Comparison of ENCODE assay signal across 6 fruit fly cellular contexts in genomic region chr3L:749199-749538, dm6.
TF ChIP-seq lines count a peak whose summit lies in the region.

TSS of gene emc (plus strand) at chr3L:749400.

- TF ChIP-seq CTCF in whole organism, embryonic (GFP tag; optimal IDR thresholded peaks at IDR 0.05; lab: Kevin White, UChicago) = no peak

TF ChIP-seq in whole organism, 6 proteins besides CTCF, POLR2A, EP300 and RAD21:
- TF ChIP-seq EcR (GFP tag; optimal IDR thresholded peaks at IDR 0.05; lab: Kevin White, UChicago) (no peak), pan (optimal IDR thresholded peaks at IDR 0.05; lab: Kevin White, UChicago) (no peak), Dll (optimal IDR thresholded peaks at IDR 0.05; lab: Kevin White, UChicago) (peak; percentile 10)

TF ChIP-seq in whole organism, adult, 20 proteins besides CTCF, POLR2A, EP300 and RAD21 (continues in another document):
- peak; percentile 94 for TF ChIP-seq Mnt (GFP tag; optimal IDR thresholded peaks at IDR 0.05; lab: Kevin White, UChicago)
- no peak for TF ChIP-seq cnc (optimal IDR thresholded peaks at IDR 0.05; lab: Kevin White, UChicago)
- no peak for TF ChIP-seq Clk (GFP tag; optimal IDR thresholded peaks at IDR 0.05; lab: Kevin White, UChicago)
- peak; percentile 57 for TF ChIP-seq ovo (GFP tag; optimal IDR thresholded peaks at IDR 0.05; lab: Kevin White, UChicago)
- peak; percentile 39 for TF ChIP-seq toe (GFP tag; optimal IDR thresholded peaks at IDR 0.05; lab: Kevin White, UChicago)
- TF ChIP-seq CG33017 (tag; optimal IDR thresholded peaks at IDR 0.05; lab: Kevin White, UChicago) = peak; percentile 81
- TF ChIP-seq Crg-1 (GFP tag; optimal IDR thresholded peaks at IDR 0.05; lab: Kevin White, UChicago) = peak; percentile 60
- TF ChIP-seq Hr96 (GFP tag; optimal IDR thresholded peaks at IDR 0.05; lab: Kevin White, UChicago) = peak; percentile 66
- TF ChIP-seq CG11617 (GFP tag; optimal IDR thresholded peaks at IDR 0.05; lab: Kevin White, UChicago) = peak; percentile 65
- peak; percentile 47 for TF ChIP-seq tj (GFP tag; optimal IDR thresholded peaks at IDR 0.05; lab: Kevin White, UChicago)
- TF ChIP-seq kay (GFP tag; lab: Kevin White, UChicago; ENCODE audit: borderline replicate concordance) = peak; percentile 79
- TF ChIP-seq bab1 (GFP tag; optimal IDR thresholded peaks at IDR 0.05; lab: Kevin White, UChicago) = peak; percentile 76
- peak; percentile 31 for TF ChIP-seq CG7045 (GFP tag; optimal IDR thresholded peaks at IDR 0.05; lab: Kevin White, UChicago)
- peak; percentile 52 for TF ChIP-seq CG14711 (tag; optimal IDR thresholded peaks at IDR 0.05; lab: Kevin White, UChicago)
- TF ChIP-seq cic (GFP tag; optimal IDR thresholded peaks at IDR 0.05; lab: Kevin White, UChicago) = peak; percentile 75
- peak; percentile 99 for TF ChIP-seq pad (GFP tag; optimal IDR thresholded peaks at IDR 0.05; lab: Kevin White, UChicago)
- TF ChIP-seq CG12768 (GFP tag; optimal IDR thresholded peaks at IDR 0.05; lab: Kevin White, UChicago) = peak; percentile 77

TF ChIP-seq in whole organism, embryonic, 481 proteins besides CTCF, POLR2A, EP300 and RAD21 (continues in another document):
- TF ChIP-seq MESR4 (GFP tag; optimal IDR thresholded peaks at IDR 0.05; lab: Kevin White, UChicago) (peak; percentile 4), gcm2 (GFP tag; optimal IDR thresholded peaks at IDR 0.05; lab: Kevin White, UChicago) (no peak), CG2889 (GFP tag; IDR thresholded peaks at IDR 0.05; lab: Robert Waterston, UW) (no peak), Kr (GFP tag; optimal IDR thresholded peaks at IDR 0.05; lab: Kevin White, UChicago) (no peak), Pdp1 (GFP tag; optimal IDR thresholded peaks at IDR 0.05; lab: Kevin White, UChicago) (peak; percentile 30 to 36), Dip3 (GFP tag; optimal IDR thresholded peaks at IDR 0.05; lab: Kevin White, UChicago) (no peak), ewg (GFP tag; optimal IDR thresholded peaks at IDR 0.05; lab: Kevin White, UChicago) (peak; percentile 10), Lim3 (GFP tag; IDR thresholded peaks at IDR 0.05; lab: Robert Waterston, UW) (no peak), TFAM (GFP tag; optimal IDR thresholded peaks at IDR 0.05; lab: Kevin White, UChicago) (no peak), Elba2 (GFP tag; optimal IDR thresholded peaks at IDR 0.05; lab: Kevin White, UChicago) (no peak), Nf-YA (GFP tag; IDR thresholded peaks at IDR 0.05; lab: Robert Waterston, UW) (peak; percentile 62; the same call in 1 of the 2 replicates), CG8924 (tag; optimal IDR thresholded peaks at IDR 0.05; lab: Kevin White, UChicago) (peak; percentile 45), unpg (GFP tag; optimal IDR thresholded peaks at IDR 0.05; lab: Kevin White, UChicago) (peak; percentile 48), Rx (GFP tag; IDR thresholded peaks at IDR 0.05; lab: Robert Waterston, UW) (no peak), CG13775 (GFP tag; optimal IDR thresholded peaks at IDR 0.05; lab: Kevin White, UChicago) (peak; percentile 13), CG11504 (tag; optimal IDR thresholded peaks at IDR 0.05; lab: Kevin White, UChicago) (peak; percentile 40), CG7357 (GFP tag; IDR thresholded peaks at IDR 0.05; lab: Robert Waterston, UW) (no peak), trh (GFP tag; optimal IDR thresholded peaks at IDR 0.05; lab: Kevin White, UChicago) (no peak), CG13624 (GFP tag; optimal IDR thresholded peaks at IDR 0.05; lab: Kevin White, UChicago) (peak; percentile 57)

TF ChIP-seq in whole organism, prepupa, 60 proteins besides CTCF, POLR2A, EP300 and RAD21 (continues in another document):
- TF ChIP-seq ss (GFP tag; optimal IDR thresholded peaks at IDR 0.05; lab: Kevin White, UChicago) (peak; percentile 58 to 67), CG15336 (GFP tag; IDR thresholded peaks at IDR 0.05; lab: Robert Waterston, UW) (0 out of 2 replicates have a peak, but pooled peaks have one; percentile 21), CG11762 (GFP tag; optimal IDR thresholded peaks at IDR 0.05; lab: Kevin White, UChicago; ENCODE audit: insufficient read depth) (no peak), dac (GFP tag; optimal IDR thresholded peaks at IDR 0.05; lab: Kevin White, UChicago) (no peak), CG6163 (GFP tag; IDR thresholded peaks at IDR 0.05; lab: Robert Waterston, UW) (peak; percentile 78; the same call in 2 of the 3 replicates), vri (GFP tag; optimal IDR thresholded peaks at IDR 0.05; lab: Kevin White, UChicago) (peak; percentile 81), achi (GFP tag; optimal IDR thresholded peaks at IDR 0.05; lab: Kevin White, UChicago) (peak; percentile 46), CG1621 (tag; optimal IDR thresholded peaks at IDR 0.05; lab: Kevin White, UChicago) (peak; percentile 65), CG6854 (GFP tag; optimal IDR thresholded peaks at IDR 0.05; lab: Kevin White, UChicago) (peak; percentile 90), CG3919 (GFP tag; optimal IDR thresholded peaks at IDR 0.05; lab: Kevin White, UChicago) (peak; percentile 68), Smox (GFP tag; optimal IDR thresholded peaks at IDR 0.05; lab: Kevin White, UChicago) (peak; percentile 11), spab (GFP tag; optimal IDR thresholded peaks at IDR 0.05; lab: Kevin White, UChicago) (peak; percentile 17), Sox14 (GFP tag; optimal IDR thresholded peaks at IDR 0.05; lab: Kevin White, UChicago) (peak; percentile 71), svp (GFP tag; lab: Kevin White, UChicago) (peak; percentile 79), cyc (GFP tag; optimal IDR thresholded peaks at IDR 0.05; lab: Kevin White, UChicago) (no peak), CG31627 (GFP tag; optimal IDR thresholded peaks at IDR 0.05; lab: Kevin White, UChicago) (no peak), Ets21C (GFP tag; optimal IDR thresholded peaks at IDR 0.05; lab: Kevin White, UChicago) (no peak), CG8319 (GFP tag; optimal IDR thresholded peaks at IDR 0.05; lab: Kevin White, UChicago) (no peak)

TF ChIP-seq in whole organism, pupa, 21 proteins besides CTCF, POLR2A, EP300 and RAD21:
- TF ChIP-seq CG8301 (tag; optimal IDR thresholded peaks at IDR 0.05; lab: Kevin White, UChicago) (no peak), CG9948 (tag; optimal IDR thresholded peaks at IDR 0.05; lab: Kevin White, UChicago) (no peak), Pif1B (GFP tag; optimal IDR thresholded peaks at IDR 0.05; lab: Kevin White, UChicago) (peak; percentile 79), CG32121 (GFP tag; IDR thresholded peaks at IDR 0.05; lab: Robert Waterston, UW) (peak; percentile 54), CG15710 (tag; optimal IDR thresholded peaks at IDR 0.05; lab: Kevin White, UChicago) (peak; percentile 28), Ets98B (GFP tag; IDR thresholded peaks at IDR 0.05; lab: Robert Waterston, UW) (peak; percentile 74; the same call in 1 of the 2 replicates), D1 (tag; optimal IDR thresholded peaks at IDR 0.05; lab: Kevin White, UChicago) (no peak), CG17806 (tag; optimal IDR thresholded peaks at IDR 0.05; lab: Kevin White, UChicago) (no peak), EcR (GFP tag; optimal IDR thresholded peaks at IDR 0.05; lab: Kevin White, UChicago) (peak; percentile 52), CG13204 (GFP tag; optimal IDR thresholded peaks at IDR 0.05; lab: Kevin White, UChicago) (peak; percentile 77), CG14655 (GFP tag; optimal IDR thresholded peaks at IDR 0.05; lab: Kevin White, UChicago) (no peak), CG8159 (tag; optimal IDR thresholded peaks at IDR 0.05; lab: Kevin White, UChicago) (peak; percentile 26), Pif1A (GFP tag; optimal IDR thresholded peaks at IDR 0.05; lab: Kevin White, UChicago) (peak; percentile 55), CG4496 (GFP tag; IDR thresholded peaks at IDR 0.05; lab: Robert Waterston, UW) (peak; percentile 86), CG12605 (GFP tag; IDR thresholded peaks at IDR 0.05; lab: Robert Waterston, UW) (peak; percentile 85), CG34367 (tag; optimal IDR thresholded peaks at IDR 0.05; lab: Kevin White, UChicago) (peak; percentile 21), rn (GFP tag; IDR thresholded peaks at IDR 0.05; lab: Robert Waterston, UW) (no peak), Snoo (tag; optimal IDR thresholded peaks at IDR 0.05; lab: Kevin White, UChicago) (peak; percentile 67), fd96Ca (GFP tag; IDR thresholded peaks at IDR 0.05; lab: Robert Waterston, UW) (peak; percentile 64; the same call in 2 of the 3 replicates), CG10348 (GFP tag; IDR thresholded peaks at IDR 0.05; lab: Robert Waterston, UW) (no peak), gl (tag; optimal IDR thresholded peaks at IDR 0.05; lab: Kevin White, UChicago) (peak; percentile 47)

TF ChIP-seq in whole organism, wandering third instar larva, 38 proteins besides CTCF, POLR2A, EP300 and RAD21 (continues in another document):
- TF ChIP-seq Myc (optimal IDR thresholded peaks at IDR 0.05; lab: Kevin White, UChicago) (no peak), tai (GFP tag; optimal IDR thresholded peaks at IDR 0.05; lab: Kevin White, UChicago) (no peak), fru (GFP tag; optimal IDR thresholded peaks at IDR 0.05; lab: Kevin White, UChicago) (peak; percentile 36), CG9705 (GFP tag; optimal IDR thresholded peaks at IDR 0.05; lab: Kevin White, UChicago) (no peak), Vsx2 (GFP tag; optimal IDR thresholded peaks at IDR 0.05; lab: Kevin White, UChicago; ENCODE audit: partially characterized antibody) (peak; percentile 93), OdsH (GFP tag; optimal IDR thresholded peaks at IDR 0.05; lab: Kevin White, UChicago) (peak; percentile 37), Dif (GFP tag; optimal IDR thresholded peaks at IDR 0.05; lab: Kevin White, UChicago; ENCODE audit: partially characterized antibody) (peak; percentile 87), dmrt93B (GFP tag; optimal IDR thresholded peaks at IDR 0.05; lab: Kevin White, UChicago) (no peak), dsf (GFP tag; optimal IDR thresholded peaks at IDR 0.05; lab: Kevin White, UChicago; ENCODE audit: borderline replicate concordance) (no peak), h (GFP tag; optimal IDR thresholded peaks at IDR 0.05; lab: Kevin White, UChicago) (peak; percentile 77), Abd-B (GFP tag; optimal IDR thresholded peaks at IDR 0.05; lab: Kevin White, UChicago) (no peak), rgr (GFP tag; optimal IDR thresholded peaks at IDR 0.05; lab: Kevin White, UChicago) (peak; percentile 72), N (GFP tag; optimal IDR thresholded peaks at IDR 0.05; lab: Kevin White, UChicago) (no peak), jim (GFP tag; optimal IDR thresholded peaks at IDR 0.05; lab: Kevin White, UChicago) (peak; percentile 63), sv (GFP tag; optimal IDR thresholded peaks at IDR 0.05; lab: Kevin White, UChicago) (no peak), lola (GFP tag; optimal IDR thresholded peaks at IDR 0.05; lab: Kevin White, UChicago) (no peak), Hnf4 (GFP tag; optimal IDR thresholded peaks at IDR 0.05; lab: Kevin White, UChicago) (peak; percentile 74), CrebA (GFP tag; optimal IDR thresholded peaks at IDR 0.05; lab: Kevin White, UChicago; ENCODE audit: borderline replicate concordance) (peak; percentile 79), Dfd (GFP tag; optimal IDR thresholded peaks at IDR 0.05; lab: Kevin White, UChicago) (no peak), CG32264 (GFP tag; optimal IDR thresholded peaks at IDR 0.05; lab: Kevin White, UChicago) (peak; percentile 13), dl (GFP tag; optimal IDR thresholded peaks at IDR 0.05; lab: Kevin White, UChicago; ENCODE audit: insufficient read depth in 1 of 2, partially characterized antibody in 2 of 2) (peak; percentile 19 to 80), brk (GFP tag; optimal IDR thresholded peaks at IDR 0.05; lab: Kevin White, UChicago) (peak; percentile 68)
